Fruit fly (Drosophila melanogaster) whole organism, embryonic: ENCODE data around the gene CG32276.

ENCODE experiments used
- Abd-B ChIP-seq: fragments of 200-800 bp; sonication (Bioruptor generic); optimal IDR thresholded peaks from 2 replicates; lab custom pipeline; 2018; ENCODE audit warnings: missing biosample characterization, mild to moderate bottlenecking, missing genetic modification characterization, moderate library complexity
- Aef1 ChIP-seq: fragments of 200-800 bp; sonication (Bioruptor generic); IDR thresholded peaks from 3 replicates; pipeline ENCODE4 v1.3.6; 2022; ENCODE audit warnings: missing biosample characterization, missing genetic modification characterization
- BtbVII ChIP-seq: fragments of 200-800 bp; sonication (Bioruptor generic); optimal IDR thresholded peaks from 3 replicates; lab custom pipeline; 2017; ENCODE audit warnings: missing biosample characterization, mild to moderate bottlenecking, missing genetic modification characterization
- Bteb2 ChIP-seq: fragments of 200-800 bp; sonication (Bioruptor generic); optimal IDR thresholded peaks from 2 replicates; lab custom pipeline; 2016; ENCODE audit warnings: missing biosample characterization, missing genetic modification characterization
- CG12219 ChIP-seq: fragments of 200-800 bp; sonication (Bioruptor generic); optimal IDR thresholded peaks from 3 replicates; lab custom pipeline; 2018; ENCODE audit warnings: missing biosample characterization, mild to moderate bottlenecking, missing genetic modification characterization
- CG14050 ChIP-seq: fragments of 200-800 bp; sonication (Bioruptor generic); IDR thresholded peaks from 3 replicates; pipeline ENCODE4 v1.3.6; 2022; ENCODE audit warnings: missing biosample characterization, missing genetic modification characterization
- CG17359 ChIP-seq: fragments of 200-800 bp; sonication (Bioruptor generic); optimal IDR thresholded peaks from 3 replicates; lab custom pipeline; 2018; ENCODE audit warnings: missing biosample characterization, mild to moderate bottlenecking, missing genetic modification characterization, moderate library complexity
- CG2129 ChIP-seq: fragments of 200-800 bp; sonication (Bioruptor generic); IDR thresholded peaks from 2 replicates; pipeline ENCODE4 v1.3.6; 2022; ENCODE audit warnings: missing biosample characterization, missing genetic modification characterization; ENCODE audit not compliant: partially characterized antibody
- CG33213 ChIP-seq: fragments of 200-800 bp; sonication (Bioruptor generic); optimal IDR thresholded peaks from 3 replicates; lab custom pipeline; 2016; ENCODE audit warnings: missing biosample characterization, missing genetic modification characterization
- CG33557 ChIP-seq: fragments of 200-800 bp; sonication (Bioruptor generic); optimal IDR thresholded peaks from 2 replicates; lab custom pipeline; 2019; ENCODE audit warnings: missing biosample characterization, mild to moderate bottlenecking, missing genetic modification characterization, moderate library complexity
- CG34422 ChIP-seq: fragments of 200-800 bp; sonication (Bioruptor generic); IDR thresholded peaks from 3 replicates; pipeline ENCODE4 v1.3.6; 2022; ENCODE audit warnings: missing biosample characterization, missing genetic modification characterization
- CG6813 ChIP-seq: fragments of 200-800 bp; sonication (Bioruptor generic); optimal IDR thresholded peaks from 2 replicates; lab custom pipeline; 2017; ENCODE audit warnings: missing biosample characterization, missing genetic modification characterization, mild to moderate bottlenecking, moderate library complexity, missing genetic modification reagents
- CG8478 ChIP-seq: fragments of >200 bp; optimal IDR thresholded peaks from 2 replicates; lab custom pipeline; 2018
- CG9609 ChIP-seq: fragments of 200-800 bp; sonication (Bioruptor generic); optimal IDR thresholded peaks from 3 replicates; lab custom pipeline; 2016; ENCODE audit warnings: missing biosample characterization, missing genetic modification characterization
- CkIIα-i1 ChIP-seq: fragments of 200-800 bp; sonication (Bioruptor generic); IDR thresholded peaks from 2 replicates; pipeline ENCODE4 v1.3.6; 2022; ENCODE audit warnings: missing biosample characterization, missing genetic modification characterization
- Dref ChIP-seq: fragments of 200-800 bp; sonication (Bioruptor generic); IDR thresholded peaks from 2 replicates; pipeline ENCODE4 v1.3.6; 2022; ENCODE audit warnings: missing biosample characterization, missing genetic modification characterization
- Drgx ChIP-seq: fragments of 200-800 bp; sonication (Bioruptor generic); IDR thresholded peaks from 2 replicates; pipeline ENCODE4 v1.3.6; 2022; ENCODE audit warnings: missing biosample characterization, missing genetic modification characterization
- Ets97D ChIP-seq: fragments of 200-800 bp; sonication (Bioruptor generic); optimal IDR thresholded peaks from 3 replicates; lab custom pipeline; 2016; ENCODE audit warnings: missing biosample characterization, missing genetic modification characterization
- H2.0 ChIP-seq: fragments of 200-800 bp; sonication (Bioruptor generic); IDR thresholded peaks from 2 replicates; pipeline ENCODE4 v1.3.6; 2022; ENCODE audit warnings: missing biosample characterization, missing genetic modification characterization
- HLH4C ChIP-seq: fragments of 200-800 bp; sonication (Bioruptor generic); IDR thresholded peaks from 3 replicates; pipeline ENCODE4 v1.3.6; 2022; ENCODE audit warnings: missing biosample characterization, missing genetic modification characterization; ENCODE audit not compliant: partially characterized antibody
- HLHmδ ChIP-seq: fragments of 200-800 bp; sonication (Bioruptor generic); optimal IDR thresholded peaks from 2 replicates; lab custom pipeline; 2018; ENCODE audit warnings: missing biosample characterization, mild to moderate bottlenecking, missing genetic modification characterization, moderate library complexity
- Hey ChIP-seq: fragments of 200-800 bp; sonication (Bioruptor generic); optimal IDR thresholded peaks from 3 replicates; lab custom pipeline; 2018; ENCODE audit warnings: missing biosample characterization, mild to moderate bottlenecking, missing genetic modification characterization
- Hr3 ChIP-seq: fragments of 200-800 bp; sonication (Bioruptor generic); optimal IDR thresholded peaks from 3 replicates; lab custom pipeline; 2016; ENCODE audit warnings: missing biosample characterization, missing genetic modification characterization
- Lhr ChIP-seq: fragments of 200-800 bp; sonication (Bioruptor generic); optimal IDR thresholded peaks from 3 replicates; lab custom pipeline; 2017; ENCODE audit warnings: mild to moderate bottlenecking, missing biosample characterization, missing genetic modification reagents, missing genetic modification characterization
- Lpt ChIP-seq: fragments of >200 bp; optimal IDR thresholded peaks from 2 replicates; lab custom pipeline; 2018; ENCODE audit warnings: missing biosample characterization, missing genetic modification characterization
- Myb ChIP-seq: fragments of 200-800 bp; sonication (Bioruptor generic); optimal IDR thresholded peaks from 2 replicates; lab custom pipeline; 2016; ENCODE audit warnings: missing biosample characterization, missing genetic modification characterization
- Oaz ChIP-seq: fragments of 200-800 bp; sonication (Bioruptor generic); IDR thresholded peaks from 2 replicates; pipeline ENCODE4 v1.3.6; 2022; ENCODE audit warnings: missing biosample characterization, missing genetic modification characterization
- Pdp1 ChIP-seq, 2 experiments: fragments of 200-800 bp; sonication (Bioruptor generic); optimal IDR thresholded peaks; 3 replicates each; lab custom pipeline; 2016; ENCODE audit warnings: missing biosample characterization in 2 of 2, missing genetic modification characterization in 2 of 2, mild to moderate bottlenecking in 1 of 2, moderate library complexity in 1 of 2
- Side ChIP-seq: fragments of 200-800 bp; sonication (Bioruptor generic); optimal IDR thresholded peaks from 2 replicates; lab custom pipeline; 2016; ENCODE audit warnings: missing biosample characterization, missing genetic modification characterization
- Taf1 ChIP-seq: fragments of 200-800 bp; sonication (Bioruptor generic); IDR thresholded peaks from 2 replicates; pipeline ENCODE4 v1.3.6; 2022; ENCODE audit warnings: missing biosample characterization, missing genetic modification characterization
- Tbp ChIP-seq: fragments of >200 bp; optimal IDR thresholded peaks from 2 replicates; lab custom pipeline; 2018; ENCODE audit warnings: missing biosample characterization, missing genetic modification characterization
- Xbp1 ChIP-seq: fragments of 200-800 bp; sonication (Bioruptor generic); optimal IDR thresholded peaks from 3 replicates; lab custom pipeline; 2016; ENCODE audit warnings: missing biosample characterization, mild to moderate bottlenecking, missing genetic modification characterization
- ap ChIP-seq: fragments of 200-800 bp; sonication (Bioruptor generic); IDR thresholded peaks from 2 replicates; pipeline ENCODE4 v1.3.6; 2022; ENCODE audit warnings: missing biosample characterization, missing genetic modification characterization
- bbx ChIP-seq: fragments of 200-800 bp; sonication (Bioruptor generic); IDR thresholded peaks from 2 replicates; pipeline ENCODE4 v1.3.6; 2022; ENCODE audit warnings: missing biosample characterization, missing genetic modification characterization; ENCODE audit not compliant: partially characterized antibody
- disco-r ChIP-seq: fragments of 200-800 bp; sonication (Bioruptor generic); optimal IDR thresholded peaks from 2 replicates; lab custom pipeline; 2016; ENCODE audit warnings: missing biosample characterization, missing genetic modification characterization
- dmrt11E ChIP-seq: fragments of 200-800 bp; sonication (Bioruptor generic); optimal IDR thresholded peaks from 3 replicates; lab custom pipeline; 2018; ENCODE audit warnings: missing biosample characterization, mild to moderate bottlenecking, missing genetic modification characterization, moderate library complexity
- dpn ChIP-seq, 2 experiments: fragments of 200-800 bp; sonication (Bioruptor generic); optimal IDR thresholded peaks; 3 replicates each; lab custom pipeline; 2016; ENCODE audit warnings: missing biosample characterization in 2 of 2, missing genetic modification characterization in 2 of 2
- gsb ChIP-seq: fragments of 200-800 bp; sonication (Bioruptor generic); IDR thresholded peaks from 2 replicates; pipeline ENCODE4 v1.3.6; 2022; ENCODE audit warnings: missing biosample characterization, missing genetic modification characterization
- kay ChIP-seq: fragments of 200-800 bp; sonication (Bioruptor generic); optimal IDR thresholded peaks from 2 replicates; lab custom pipeline; 2016; ENCODE audit warnings: missing biosample characterization, missing genetic modification characterization
- klu ChIP-seq: fragments of 200-800 bp; sonication (Bioruptor generic); IDR thresholded peaks from 2 replicates; pipeline ENCODE4 v1.3.6; 2022; ENCODE audit warnings: missing biosample characterization, missing genetic modification characterization
- nmo ChIP-seq: fragments of 200-800 bp; sonication (Bioruptor generic); optimal IDR thresholded peaks from 2 replicates; lab custom pipeline; 2018; ENCODE audit warnings: missing biosample characterization, mild to moderate bottlenecking, missing genetic modification characterization, moderate library complexity
- pb ChIP-seq: fragments of 200-800 bp; sonication (Bioruptor generic); optimal IDR thresholded peaks from 3 replicates; lab custom pipeline; 2016; ENCODE audit warnings: missing biosample characterization, missing genetic modification characterization
- pfk ChIP-seq: fragments of 200-800 bp; sonication (Bioruptor generic); optimal IDR thresholded peaks from 2 replicates; lab custom pipeline; 2018; ENCODE audit warnings: missing biosample characterization, mild to moderate bottlenecking, missing genetic modification characterization, moderate library complexity
- scrt ChIP-seq: fragments of 200-800 bp; sonication (Bioruptor generic); optimal IDR thresholded peaks from 2 replicates; lab custom pipeline; 2018; ENCODE audit warnings: missing biosample characterization, mild to moderate bottlenecking, missing genetic modification characterization, moderate library complexity
- slbo ChIP-seq: fragments of 200-800 bp; sonication (Bioruptor generic); IDR thresholded peaks from 2 replicates; pipeline ENCODE4 v1.3.6; 2022; ENCODE audit warnings: missing biosample characterization, missing genetic modification characterization
- sna ChIP-seq: fragments of 200-800 bp; sonication (Bioruptor generic); IDR thresholded peaks from 2 replicates; pipeline ENCODE4 v1.3.6; 2022; ENCODE audit warnings: missing biosample characterization, missing genetic modification characterization; ENCODE audit not compliant: partially characterized antibody
- trem ChIP-seq: fragments of 200-800 bp; optimal IDR thresholded peaks from 3 replicates; lab custom pipeline; 2019; ENCODE audit warnings: missing biosample characterization, mild to moderate bottlenecking, missing genetic modification characterization, moderate library complexity
- z ChIP-seq: fragments of 200-800 bp; sonication (Bioruptor generic); IDR thresholded peaks from 3 replicates; pipeline ENCODE4 v1.3.6; 2022; ENCODE audit warnings: missing biosample characterization, missing genetic modification characterization

Gene CG32276

dm6 chr3L:3198447-3199402 is at the start of gene CG32276, which contains the start of gene gry (continued):
- TF ChIP-seq nmo (GFP tag; lab: Kevin White, UChicago) (peak; percentile 84), klu (GFP tag; lab: Robert Waterston, UW) (peak; percentile 46; the same call in 1 of the 2 replicates), ap (GFP tag; lab: Robert Waterston, UW) (peak; percentile 82), Abd-B (GFP tag; lab: Kevin White, UChicago) (peak; percentile 43), Dref (GFP tag; lab: Robert Waterston, UW) (0 out of 2 replicates have a peak, but pooled peaks have one; percentile 39), Ets97D (GFP tag; lab: Kevin White, UChicago) (peak; percentile 90), Side (GFP tag; lab: Kevin White, UChicago) (peak; percentile 86), CG12219 (peak; percentile 51), CG14050 (GFP tag; lab: Robert Waterston, UW) (peak; percentile 23; the same call in 1 of the 3 replicates), Drgx (peak; percentile 55; the same call in 1 of the 2 replicates), BtbVII (GFP tag; lab: Kevin White, UChicago) (peak; percentile 35), HLH4C (GFP tag; lab: Robert Waterston, UW) (no peak; the same call in 2 of the 3 replicates), Oaz (peak; percentile 60), CG33213 (GFP tag; lab: Kevin White, UChicago) (peak; percentile 81), z (GFP tag; lab: Robert Waterston, UW) (0 out of 3 replicates have a peak, but pooled peaks have one; percentile 34), CG8478 (lab: Kevin White, UChicago) (no peak), H2.0 (GFP tag; lab: Robert Waterston, UW) (no peak; the same call in 1 of the 2 replicates), Lhr (GFP tag; lab: Kevin White, UChicago) (peak; percentile 75), CG2129 (GFP tag; lab: Robert Waterston, UW) (no peak), CG33557 (GFP tag; lab: Kevin White, UChicago) (peak; percentile 54), CG34422 (GFP tag; lab: Robert Waterston, UW) (peak; percentile 73), trem (tag; lab: Kevin White, UChicago) (peak; percentile 91), Bteb2 (GFP tag; lab: Kevin White, UChicago) (peak; percentile 79), Aef1 (GFP tag; lab: Robert Waterston, UW) (peak; percentile 70), Taf1 (GFP tag; lab: Robert Waterston, UW) (peak; percentile 49; the same call in 1 of the 2 replicates), disco-r (peak; percentile 80), dmrt11E (tag; lab: Kevin White, UChicago) (peak; percentile 67), slbo (GFP tag; lab: Robert Waterston, UW) (peak; percentile 86), pfk (GFP tag; lab: Kevin White, UChicago) (peak; percentile 57), dpn (GFP tag; optimal IDR thresholded peaks at IDR 0.05; lab: Kevin White, UChicago) (peak; percentile 76 to 81), Myb (GFP tag; lab: Kevin White, UChicago) (peak; percentile 77), HLHmδ (peak; percentile 50), Pdp1 (GFP tag; optimal IDR thresholded peaks at IDR 0.05; lab: Kevin White, UChicago) (peak in 1 of 2 experiments; percentile 83), CG6813 (GFP tag; lab: Kevin White, UChicago) (no peak), scrt (GFP tag; lab: Kevin White, UChicago) (peak; percentile 76), Lpt (GFP tag; lab: Kevin White, UChicago) (no peak), CkIIα-i1 (GFP tag; lab: Robert Waterston, UW) (no peak), sna (GFP tag; lab: Robert Waterston, UW) (no peak), Hr3 (GFP tag; lab: Kevin White, UChicago) (peak; percentile 70), bbx (GFP tag; lab: Robert Waterston, UW) (no peak), Hey (tag; lab: Kevin White, UChicago) (no peak), CG17359 (peak; percentile 62), gsb (GFP tag; lab: Robert Waterston, UW) (no peak), kay (GFP tag; lab: Kevin White, UChicago) (peak; percentile 83), Xbp1 (GFP tag; lab: Kevin White, UChicago) (peak; percentile 96), Tbp (GFP tag; lab: Kevin White, UChicago) (peak; percentile 57), pb (GFP tag; lab: Kevin White, UChicago) (peak; percentile 36), CG9609 (peak; percentile 82)
